Comparison of ENCODE assay signal across 3 worm cellular contexts in the genomic region with DNA sequence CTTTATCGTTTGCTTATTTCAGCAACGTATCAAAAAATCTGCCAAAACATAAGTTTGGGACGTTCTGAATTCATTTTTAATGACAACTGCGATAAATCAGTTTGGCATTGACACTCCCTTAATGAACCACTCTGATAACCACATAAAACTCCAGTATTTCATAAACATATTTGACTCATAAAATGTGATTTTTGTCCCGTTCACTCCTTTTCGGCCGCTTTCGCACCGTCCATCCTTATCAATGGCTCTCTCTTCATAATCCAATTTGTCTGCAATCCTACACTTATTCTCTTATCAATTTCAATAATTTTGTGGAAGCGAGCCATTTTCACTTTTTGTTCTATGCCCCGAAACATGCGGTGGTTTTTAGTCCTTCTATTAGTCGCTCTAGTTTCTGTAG.
TF ChIP-seq lines count a peak whose summit lies in the region.

A gene (plus strand): TSS at position 342 of the 400 bp plus-strand sequence.

TF ChIP-seq in whole organism, L1 larva, 84 proteins besides CTCF, POLR2A, EP300 and RAD21 (continued from another document):
- peak; percentile 9 for TF ChIP-seq nhr-20 (tag; optimal IDR thresholded peaks at IDR 0.05; lab: Kevin White, UChicago)
- TF ChIP-seq nhr-19 (GFP tag; conservative IDR thresholded peaks at IDR 0.05; lab: Robert Waterston, UW): no peak
- TF ChIP-seq fkh-10 (GFP tag; optimal IDR thresholded peaks at IDR 0.05; lab: Kevin White, UChicago): no peak
- no peak for TF ChIP-seq dsc-1 (tag; optimal IDR thresholded peaks at IDR 0.05; lab: Kevin White, UChicago)
- no peak for TF ChIP-seq zip-4 (GFP tag; optimal IDR thresholded peaks at IDR 0.05; lab: Kevin White, UChicago)
- no peak for TF ChIP-seq C04F5.9 (tag; optimal IDR thresholded peaks at IDR 0.05; lab: Kevin White, UChicago)
- peak; percentile 42 for TF ChIP-seq lin-14 (GFP tag; optimal IDR thresholded peaks at IDR 0.05; lab: Kevin White, UChicago)
- TF ChIP-seq unc-130 (tag; optimal IDR thresholded peaks at IDR 0.05; lab: Kevin White, UChicago): no peak
- no peak for TF ChIP-seq egl-13 (tag; optimal IDR thresholded peaks at IDR 0.05; lab: Kevin White, UChicago)
- TF ChIP-seq lsy-2 (tag; optimal IDR thresholded peaks at IDR 0.05; lab: Kevin White, UChicago): no peak
- TF ChIP-seq unc-86 (tag; optimal IDR thresholded peaks at IDR 0.05; lab: Kevin White, UChicago): no peak
- no peak for TF ChIP-seq tbx-2 (tag; optimal IDR thresholded peaks at IDR 0.05; lab: Kevin White, UChicago)

TF ChIP-seq in whole organism, L2 larva, 48 proteins besides CTCF, POLR2A, EP300 and RAD21 (continued from another document):
- TF ChIP-seq F13H6.1 (tag; optimal IDR thresholded peaks at IDR 0.05; lab: Kevin White, UChicago) (peak; percentile 45), mab-5 (tag; optimal IDR thresholded peaks at IDR 0.05; lab: Kevin White, UChicago) (no peak), ceh-16 (tag; optimal IDR thresholded peaks at IDR 0.05; lab: Kevin White, UChicago) (no peak), fos-1 (tag; optimal IDR thresholded peaks at IDR 0.05; lab: Kevin White, UChicago) (peak; percentile 91), egl-27 (tag; optimal IDR thresholded peaks at IDR 0.05; lab: Kevin White, UChicago) (no peak), sma-9 (GFP tag; optimal IDR thresholded peaks at IDR 0.05; lab: Kevin White, UChicago) (peak; percentile 67), sma-9 (tag; optimal IDR thresholded peaks at IDR 0.05; lab: Kevin White, UChicago) (no peak)

TF ChIP-seq in whole organism, L4 larva, 104 proteins besides CTCF, POLR2A, EP300 and RAD21 (continued from another document):
- no peak for TF ChIP-seq spr-1 (tag; optimal IDR thresholded peaks at IDR 0.05; lab: Kevin White, UChicago)
- no peak for TF ChIP-seq hif-1 (tag; optimal IDR thresholded peaks at IDR 0.05; lab: Kevin White, UChicago)
- TF ChIP-seq mxl-3 (GFP tag; optimal IDR thresholded peaks at IDR 0.05; lab: Kevin White, UChicago): peak; percentile 26
- TF ChIP-seq mxl-2 (GFP tag; conservative IDR thresholded peaks at IDR 0.05; lab: Robert Waterston, UW): 0 out of 2 replicates have a peak, but pooled peaks have one; percentile 22
- peak; percentile 85 for TF ChIP-seq tra-1 (GFP tag; IDR thresholded peaks at IDR 0.05; lab: Robert Waterston, UW)
- no peak for TF ChIP-seq F37D6.2 (tag; optimal IDR thresholded peaks at IDR 0.05; lab: Kevin White, UChicago)
- no peak for TF ChIP-seq dpl-1 (GFP tag; optimal IDR thresholded peaks at IDR 0.05; lab: Kevin White, UChicago)
- TF ChIP-seq mes-2 (tag; optimal IDR thresholded peaks at IDR 0.05; lab: Kevin White, UChicago; ENCODE audit: poor library complexity, severe bottlenecking): peak; percentile 35
- TF ChIP-seq nhr-77 (tag; optimal IDR thresholded peaks at IDR 0.05; lab: Kevin White, UChicago): peak; percentile 65
- TF ChIP-seq pqm-1 (tag; optimal IDR thresholded peaks at IDR 0.05; lab: Kevin White, UChicago): peak; percentile 99
- peak; percentile 98 for TF ChIP-seq php-3 (GFP tag; IDR thresholded peaks at IDR 0.05; lab: Robert Waterston, UW)
TF ChIP-seq in whole organism, L4 larva: peak in this region for 19.
